In the genomic region with DNA sequence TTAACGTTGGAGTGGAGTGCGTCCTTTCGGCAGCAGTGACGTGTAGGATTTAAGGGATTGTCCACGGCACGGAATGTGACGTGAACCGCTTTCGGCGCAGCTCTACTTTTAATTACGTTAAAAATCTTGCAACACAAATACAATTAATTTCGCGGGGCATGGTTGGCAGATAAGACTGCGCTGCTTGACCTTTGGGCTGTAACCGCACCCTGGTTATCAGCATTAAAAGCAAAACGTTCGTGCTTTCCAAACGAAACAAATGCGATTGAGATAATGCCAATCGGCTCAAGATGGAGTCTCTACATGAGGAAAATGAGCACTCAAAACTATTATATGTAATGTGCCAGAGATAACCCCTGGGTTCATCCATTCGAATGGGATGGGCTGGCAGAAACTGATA, we compare ENCODE assay signal across 1 fruit fly cellular context.
A peak's percentile ranks its signal among the peaks of the same experiment; 100 is the strongest.
TF ChIP-seq lines count a peak whose summit lies in the region.

No protein-coding gene starts in this region.

TF ChIP-seq in whole organism, embryonic, 481 proteins besides CTCF, POLR2A, EP300 and RAD21 (continued from another document):
- TF ChIP-seq mam (GFP tag; optimal IDR thresholded peaks at IDR 0.05; lab: Kevin White, UChicago) (no peak), tgo (GFP tag; IDR thresholded peaks at IDR 0.05; lab: Robert Waterston, UW) (no peak), Ets65A (GFP tag; lab: Kevin White, UChicago) (no peak), mld (GFP tag; IDR thresholded peaks at IDR 0.05; lab: Robert Waterston, UW; ENCODE audit: partially characterized antibody) (no peak), Hr78 (GFP tag; optimal IDR thresholded peaks at IDR 0.05; lab: Kevin White, UChicago) (peak in 1 of 2 experiments; percentile 25), phol (tag; optimal IDR thresholded peaks at IDR 0.05; lab: Kevin White, UChicago) (no peak), CG4424 (GFP tag; optimal IDR thresholded peaks at IDR 0.05; lab: Kevin White, UChicago) (no peak), CG12391 (tag; optimal IDR thresholded peaks at IDR 0.05; lab: Kevin White, UChicago) (no peak), yki (optimal IDR thresholded peaks at IDR 0.05; lab: Kevin White, UChicago) (no peak), Lhr (GFP tag; optimal IDR thresholded peaks at IDR 0.05; lab: Kevin White, UChicago) (no peak), Usf (GFP tag; optimal IDR thresholded peaks at IDR 0.05; lab: Kevin White, UChicago) (no peak), sob (GFP tag; IDR thresholded peaks at IDR 0.05; lab: Robert Waterston, UW) (no peak), Pdp1 (GFP tag; optimal IDR thresholded peaks at IDR 0.05; lab: Kevin White, UChicago) (peak in 1 of 2 experiments; percentile 10), CG8388 (GFP tag; optimal IDR thresholded peaks at IDR 0.05; lab: Kevin White, UChicago) (no peak), exex (tag; optimal IDR thresholded peaks at IDR 0.05; lab: Kevin White, UChicago) (peak; percentile 30), ATbp (GFP tag; optimal IDR thresholded peaks at IDR 0.05; lab: Kevin White, UChicago) (no peak), kni (GFP tag; optimal IDR thresholded peaks at IDR 0.05; lab: Kevin White, UChicago) (no peak), Meics (GFP tag; optimal IDR thresholded peaks at IDR 0.05; lab: Kevin White, UChicago) (no peak), mirr (GFP tag; optimal IDR thresholded peaks at IDR 0.05; lab: Kevin White, UChicago) (peak; percentile 43), CG8089 (GFP tag; optimal IDR thresholded peaks at IDR 0.05; lab: Kevin White, UChicago) (no peak), H15 (GFP tag; IDR thresholded peaks at IDR 0.05; lab: Robert Waterston, UW) (no peak), tll (GFP tag; optimal IDR thresholded peaks at IDR 0.05; lab: Kevin White, UChicago) (no peak)
TF ChIP-seq in whole organism, embryonic: peak in this region for 8.
